Worm (Caenorhabditis elegans) whole organism, L4 larva: ENCODE data around the gene isy-1.

Experiments used
- D1046.2 ChIP-seq: fragments of 200-800 bp; sonication (Bioruptor generic); IDR thresholded peaks from 2 replicates; pipeline ENCODE4 v1.3.6; 2022; ENCODE audit warnings: missing genetic modification characterization, missing compliant biosample characterization
- R02D3.7 ChIP-seq: fragments of 150-350 bp; sonication (generic microtip); optimal IDR thresholded peaks from 3 replicates; lab custom pipeline; 2014; ENCODE audit warnings: missing biosample characterization, missing genetic modification characterization
- T20F7.1 ChIP-seq: fragments of 200-800 bp; sonication (Bioruptor generic); optimal IDR thresholded peaks from 2 replicates; lab custom pipeline; 2018; ENCODE audit warnings: mild to moderate bottlenecking, missing genetic modification characterization, missing compliant biosample characterization
- Y105C5A.15 ChIP-seq: fragments of 200-800 bp; sonication (Bioruptor generic); IDR thresholded peaks from 2 replicates; pipeline ENCODE4 v1.3.6; 2022; ENCODE audit warnings: missing genetic modification characterization, missing compliant biosample characterization
- Y75B8A.6 ChIP-seq: fragments of 200-800 bp; sonication (Bioruptor generic); IDR thresholded peaks from 2 replicates; pipeline ENCODE4 v1.3.6; 2022; ENCODE audit warnings: missing genetic modification reagents, missing genetic modification characterization, missing compliant biosample characterization
- ZK337.2 ChIP-seq: fragments of 200-800 bp; sonication (Bioruptor generic); IDR thresholded peaks from 2 replicates; pipeline ENCODE4 v1.3.6; 2022; ENCODE audit warnings: missing genetic modification reagents, missing genetic modification characterization, missing compliant biosample characterization
- ZK546.5 ChIP-seq, 2 experiments: sonication (generic microtip); optimal IDR thresholded peaks; 2 replicates each; lab custom pipeline; 2017; ENCODE audit warnings: missing biosample characterization in 2 of 2, missing genetic modification characterization in 2 of 2
- aha-1 ChIP-seq: fragments of 150-350 bp; peaks from one replicate; lab custom pipeline; 2014; ENCODE audit warnings: missing biosample characterization, missing genetic modification characterization
- aly-2 ChIP-seq: sonication (generic microtip); optimal IDR thresholded peaks from 2 replicates; lab custom pipeline; 2018; ENCODE audit warnings: missing biosample characterization, missing genetic modification characterization
- attf-4 ChIP-seq: sonication (generic microtip); optimal IDR thresholded peaks from 3 replicates; lab custom pipeline; 2017; ENCODE audit warnings: missing biosample characterization, missing genetic modification characterization
- ceh-20 ChIP-seq: fragments of 200-800 bp; sonication (Bioruptor generic); IDR thresholded peaks from 2 replicates; pipeline ENCODE4 v1.3.6; 2022; ENCODE audit warnings: missing genetic modification reagents, missing genetic modification characterization, missing compliant biosample characterization
- ceh-28 ChIP-seq: fragments of 150-350 bp; optimal IDR thresholded peaks from 2 replicates; lab custom pipeline; 2014; ENCODE audit warnings: missing biosample characterization, missing genetic modification reagents, missing genetic modification characterization
- ceh-44 ChIP-seq: fragments of 200-800 bp; sonication (Bioruptor generic); IDR thresholded peaks from 2 replicates; pipeline ENCODE4 v1.3.6; 2022; ENCODE audit warnings: missing genetic modification reagents, missing genetic modification characterization, missing compliant biosample characterization
- daf-16 ChIP-seq, 3 experiments: sonication (generic microtip); optimal IDR thresholded peaks; 2 replicates each; lab custom pipeline; 2016 to 2017; ENCODE audit warnings: missing genetic modification characterization in 3 of 3, missing genetic modification reagents in 3 of 3, mild to moderate bottlenecking in 2 of 3, missing compliant biosample characterization in 2 of 3, missing biosample characterization in 1 of 3, moderate library complexity in 1 of 3
- daf-19 ChIP-seq: fragments of 200-800 bp; sonication (Bioruptor generic); conservative IDR thresholded peaks from 2 replicates; pipeline ENCODE4 v1.3.6; 2022; ENCODE audit warnings: missing genetic modification characterization, missing compliant biosample characterization
- daf-8 ChIP-seq: fragments of 200-800 bp; sonication (Bioruptor generic); IDR thresholded peaks from 2 replicates; pipeline ENCODE4 v1.3.6; 2022; ENCODE audit warnings: missing genetic modification characterization, missing compliant biosample characterization
- dmd-8 ChIP-seq: fragments of 200-800 bp; sonication (Bioruptor generic); IDR thresholded peaks from 2 replicates; pipeline ENCODE4 v1.3.6; 2022; ENCODE audit warnings: missing genetic modification characterization, missing compliant biosample characterization
- dmd-9 ChIP-seq: fragments of 200-800 bp; sonication (Bioruptor generic); IDR thresholded peaks from 2 replicates; pipeline ENCODE4 v1.3.6; 2022; ENCODE audit warnings: missing genetic modification reagents, missing genetic modification characterization, missing compliant biosample characterization
- egl-27 ChIP-seq: sonication (generic microtip); optimal IDR thresholded peaks from 3 replicates; lab custom pipeline; 2017; ENCODE audit warnings: missing biosample characterization, missing genetic modification reagents, missing genetic modification characterization
- egl-43 ChIP-seq: fragments of 200-800 bp; sonication (Bioruptor generic); IDR thresholded peaks from 2 replicates; pipeline ENCODE4 v1.3.6; 2022; ENCODE audit warnings: missing genetic modification reagents, missing genetic modification characterization, missing compliant biosample characterization
- fkh-10 ChIP-seq: fragments of 150-350 bp; optimal IDR thresholded peaks from 2 replicates; lab custom pipeline; 2014; ENCODE audit warnings: missing biosample characterization, missing genetic modification reagents, missing genetic modification characterization
- fos-1 ChIP-seq: fragments of 150-350 bp; optimal IDR thresholded peaks from 2 replicates; lab custom pipeline; 2014; ENCODE audit warnings: missing biosample characterization, missing genetic modification characterization
- hif-1 ChIP-seq, 2 experiments: sonication (generic microtip); optimal IDR thresholded peaks; 2 replicates each; lab custom pipeline; 2016 to 2017; ENCODE audit warnings: missing compliant biosample characterization in 2 of 2, missing genetic modification characterization in 2 of 2, missing genetic modification reagents in 2 of 2, missing genotype in 2 of 2, mild to moderate bottlenecking in 1 of 2
- hlh-11 ChIP-seq: fragments of 200-800 bp; sonication (Bioruptor generic); optimal IDR thresholded peaks from 2 replicates; lab custom pipeline; 2018; ENCODE audit warnings: mild to moderate bottlenecking, missing genetic modification characterization, missing compliant biosample characterization
- hlh-30 ChIP-seq: sonication (generic microtip); optimal IDR thresholded peaks from 2 replicates; lab custom pipeline; 2017; ENCODE audit warnings: antibody characterized with exemption, mild to moderate bottlenecking, missing genetic modification characterization, missing compliant biosample characterization; ENCODE audit not compliant: insufficient read depth
- lin-1 ChIP-seq: fragments of 200-800 bp; sonication (Bioruptor generic); IDR thresholded peaks from 2 replicates; pipeline ENCODE4 v1.3.6; 2022; ENCODE audit warnings: missing genetic modification reagents, missing genetic modification characterization, missing compliant biosample characterization
- lin-39 ChIP-seq: fragments of 150-350 bp; optimal IDR thresholded peaks from 2 replicates; lab custom pipeline; 2014; ENCODE audit warnings: missing biosample characterization, missing genetic modification reagents, missing genetic modification characterization
- lir-3 ChIP-seq: sonication (generic microtip); optimal IDR thresholded peaks from 2 replicates; lab custom pipeline; 2016; ENCODE audit warnings: mild to moderate bottlenecking, missing genetic modification characterization, missing compliant biosample characterization
- lsy-2 ChIP-seq, 2 experiments: fragments of 150-350 bp in 1 of 2; sonication (generic microtip) in 1 of 2; optimal IDR thresholded peaks; 2 replicates each; lab custom pipeline; 2014 to 2017; ENCODE audit warnings: missing biosample characterization in 2 of 2, missing genetic modification characterization in 2 of 2
- madf-9 ChIP-seq: fragments of 200-800 bp; sonication (Bioruptor generic); conservative IDR thresholded peaks from 2 replicates; pipeline ENCODE4 v1.3.6; 2022; ENCODE audit warnings: missing genetic modification reagents, missing genetic modification characterization, missing compliant biosample characterization
- mdl-1 ChIP-seq, 2 experiments: fragments of 150-350 bp in 1 of 2; sonication (generic microtip) in 1 of 2; optimal IDR thresholded peaks; 2 replicates each; lab custom pipeline; 2014 to 2017; ENCODE audit warnings: missing biosample characterization in 2 of 2, missing genetic modification characterization in 2 of 2
- mdt-29 ChIP-seq: fragments of 200-800 bp; sonication (Bioruptor generic); IDR thresholded peaks from 2 replicates; pipeline ENCODE4 v1.3.6; 2022; ENCODE audit warnings: missing genetic modification reagents, missing genetic modification characterization, missing compliant biosample characterization
- mxl-2 ChIP-seq: fragments of 200-800 bp; sonication (Bioruptor generic); conservative IDR thresholded peaks from 2 replicates; pipeline ENCODE4 v1.3.6; 2022; ENCODE audit warnings: missing genetic modification reagents, missing genetic modification characterization, missing compliant biosample characterization
- mxl-3 ChIP-seq: fragments of 200-800 bp; sonication (Bioruptor generic); optimal IDR thresholded peaks from 2 replicates; lab custom pipeline; 2018; ENCODE audit warnings: mild to moderate bottlenecking, missing genetic modification characterization, missing compliant biosample characterization
- nhr-11 ChIP-seq: fragments of 150-350 bp; optimal IDR thresholded peaks from 2 replicates; lab custom pipeline; 2014; ENCODE audit warnings: missing biosample characterization, missing genetic modification characterization
- nhr-111 ChIP-seq: fragments of 200-800 bp; sonication (Bioruptor generic); optimal IDR thresholded peaks from 2 replicates; lab custom pipeline; 2018; ENCODE audit warnings: mild to moderate bottlenecking, missing genetic modification characterization, missing compliant biosample characterization
- nhr-237 ChIP-seq: sonication (generic microtip); optimal IDR thresholded peaks from 2 replicates; lab custom pipeline; 2017; ENCODE audit warnings: missing biosample characterization, missing genetic modification characterization
- nhr-25 ChIP-seq: sonication (generic microtip); optimal IDR thresholded peaks from 2 replicates; lab custom pipeline; 2017; ENCODE audit warnings: missing genetic modification characterization, mild to moderate bottlenecking, missing compliant biosample characterization, antibody characterized with exemption, moderate library complexity, borderline replicate concordance; ENCODE audit not compliant: insufficient read depth
- nhr-6 ChIP-seq: fragments of 150-350 bp; optimal IDR thresholded peaks from 2 replicates; lab custom pipeline; 2014; ENCODE audit warnings: missing biosample characterization, missing genetic modification characterization
- nhr-77 ChIP-seq: fragments of 150-350 bp; optimal IDR thresholded peaks from 2 replicates; lab custom pipeline; 2014; ENCODE audit warnings: missing biosample characterization, missing genetic modification characterization
- pha-4 ChIP-seq, 2 experiments: fragments of 150-350 bp in 1 of 2; fragments of 200-800 bp in 1 of 2; sonication (Bioruptor generic) in 1 of 2; IDR thresholded peaks in 1 of 2; optimal IDR thresholded peaks in 1 of 2; 2 replicates each; pipeline versions ENCODE4 v1.3.6 to Lab custom; 2014 to 2022; ENCODE audit warnings: missing genetic modification characterization in 2 of 2, missing genetic modification reagents in 2 of 2, missing biosample characterization in 1 of 2, missing compliant biosample characterization in 1 of 2
- pqm-1 ChIP-seq: sonication (generic microtip); optimal IDR thresholded peaks from 2 replicates; lab custom pipeline; 2017; ENCODE audit warnings: missing biosample characterization, missing genetic modification characterization
- sdz-12 ChIP-seq: fragments of 200-800 bp; sonication (Bioruptor generic); optimal IDR thresholded peaks from 2 replicates; lab custom pipeline; 2018; ENCODE audit warnings: mild to moderate bottlenecking, missing genetic modification characterization, missing compliant biosample characterization
- set-16 ChIP-seq: fragments of 200-800 bp; sonication (Bioruptor generic); IDR thresholded peaks from 2 replicates; pipeline ENCODE4 v1.3.6; 2022; ENCODE audit warnings: missing genetic modification reagents, missing genetic modification characterization, missing compliant biosample characterization
- skn-1 ChIP-seq: fragments of 150-350 bp; optimal IDR thresholded peaks from 2 replicates; lab custom pipeline; 2014; ENCODE audit warnings: missing biosample characterization, missing genetic modification characterization
- snpc-1.2 ChIP-seq: fragments of 200-800 bp; sonication (Bioruptor generic); IDR thresholded peaks from 2 replicates; pipeline ENCODE4 v1.3.6; 2022; ENCODE audit warnings: missing genetic modification reagents, missing genetic modification characterization, missing compliant biosample characterization
- spr-1 ChIP-seq: sonication (generic microtip); optimal IDR thresholded peaks from 2 replicates; lab custom pipeline; 2016; ENCODE audit warnings: mild to moderate bottlenecking, missing genetic modification characterization, missing compliant biosample characterization
- unc-39 ChIP-seq: sonication (generic microtip); optimal IDR thresholded peaks from 2 replicates; lab custom pipeline; 2017; ENCODE audit warnings: missing biosample characterization, missing genetic modification characterization
- zfp-3 ChIP-seq: fragments of 200-800 bp; sonication (Bioruptor generic); conservative IDR thresholded peaks from 2 replicates; pipeline ENCODE4 v1.3.6; 2022; ENCODE audit warnings: missing genetic modification reagents, missing genetic modification characterization, missing compliant biosample characterization
- zip-2 ChIP-seq: fragments of 150-350 bp; optimal IDR thresholded peaks from 2 replicates; lab custom pipeline; 2014; ENCODE audit warnings: missing biosample characterization, missing genetic modification characterization

The isy-1 gene

DNA sequence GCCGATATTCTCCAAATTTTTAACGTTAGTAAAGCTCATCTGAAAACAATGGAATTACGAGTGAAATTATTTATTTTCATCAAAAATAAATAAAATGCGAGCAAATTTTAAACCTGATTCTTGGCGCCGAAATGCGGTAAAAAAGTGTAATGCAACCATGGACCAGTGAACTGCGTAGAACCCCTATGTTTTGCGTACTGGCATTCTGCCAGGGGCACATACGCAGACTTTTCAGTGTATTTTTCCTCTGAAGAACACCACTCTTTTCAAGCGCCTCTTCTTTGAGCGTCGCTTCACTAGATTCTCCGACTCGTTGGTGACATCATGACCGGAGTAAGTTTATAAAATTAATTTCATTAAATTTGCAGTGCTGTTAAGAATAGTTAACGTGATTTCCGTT is 35.0 kb downstream of the isy-1 start, which contains the start of the genes ctf-4 and eef-1G (continued):
- peak; percentile 71 to 96 for TF ChIP-seq lsy-2 (tag; optimal IDR thresholded peaks at IDR 0.05; lab: Kevin White, UChicago)
- TF ChIP-seq Y105C5A.15 (GFP tag; lab: Robert Waterston, UW) = no peak
- TF ChIP-seq fkh-10 (GFP tag; lab: Kevin White, UChicago) = peak; percentile 87
- peak in 1 of 2 experiments; percentile 67 for TF ChIP-seq ZK546.5 (tag; optimal IDR thresholded peaks at IDR 0.05; lab: Kevin White, UChicago)
- TF ChIP-seq egl-27 (tag; lab: Kevin White, UChicago) = peak; percentile 64
- TF ChIP-seq spr-1 (tag; lab: Kevin White, UChicago) = peak; percentile 88
- TF ChIP-seq aha-1 (tag; lab: Kevin White, UChicago) = peak; percentile 99
- TF ChIP-seq pha-4 (GFP tag; IDR thresholded peaks at IDR 0.05; lab: Robert Waterston, UW) = peak; percentile 92
- peak; percentile 100 for TF ChIP-seq pha-4 (tag; optimal IDR thresholded peaks at IDR 0.05; lab: Kevin White, UChicago)
- TF ChIP-seq nhr-237 (tag; lab: Kevin White, UChicago) = peak; percentile 12
- TF ChIP-seq mxl-3 (GFP tag; lab: Kevin White, UChicago) = peak; percentile 87
- TF ChIP-seq zip-2 = peak; percentile 64
- no peak for TF ChIP-seq attf-4 (tag; lab: Kevin White, UChicago)
- peak; percentile 78 for TF ChIP-seq pqm-1 (tag; lab: Kevin White, UChicago)
- no peak for TF ChIP-seq mxl-2
- peak; percentile 98 for TF ChIP-seq hlh-11 (tag; lab: Kevin White, UChicago)
- no peak for TF ChIP-seq lin-39 (tag; lab: Kevin White, UChicago)
- peak; percentile 87; the same call in 1 of the 2 replicates for TF ChIP-seq madf-9 (GFP tag; lab: Robert Waterston, UW)
- peak; percentile 94 for TF ChIP-seq lin-1 (GFP tag; lab: Robert Waterston, UW)
- TF ChIP-seq nhr-111 (GFP tag; lab: Kevin White, UChicago) = no peak
- TF ChIP-seq sdz-12 (GFP tag; lab: Kevin White, UChicago) = no peak
- TF ChIP-seq snpc-1.2 (GFP tag; lab: Robert Waterston, UW) = peak; percentile 71; the same call in 1 of the 2 replicates
- TF ChIP-seq skn-1 (tag; lab: Kevin White, UChicago) = no peak
- TF ChIP-seq unc-39 = no peak
- peak; percentile 98 for TF ChIP-seq nhr-11
- TF ChIP-seq dmd-8 = peak; percentile 34; the same call in 1 of the 2 replicates
- TF ChIP-seq mdt-29 (GFP tag; lab: Robert Waterston, UW) = peak; percentile 89
- TF ChIP-seq ZK337.2 (GFP tag; lab: Robert Waterston, UW) = no peak
- peak; percentile 6 for TF ChIP-seq lir-3 (tag; lab: Kevin White, UChicago)
- TF ChIP-seq set-16 (GFP tag; lab: Robert Waterston, UW) = peak; percentile 31
- TF ChIP-seq Y75B8A.6 (GFP tag; lab: Robert Waterston, UW) = peak; percentile 73; the same call in 1 of the 2 replicates
- TF ChIP-seq ceh-28 (tag; lab: Kevin White, UChicago) = no peak
- TF ChIP-seq zfp-3 (GFP tag; lab: Robert Waterston, UW) = peak; percentile 83
- no peak for TF ChIP-seq R02D3.7 (tag; lab: Kevin White, UChicago)
- TF ChIP-seq nhr-25 (tag; lab: Kevin White, UChicago) = peak; percentile 97
- peak; percentile 94 for TF ChIP-seq ceh-20 (GFP tag; lab: Robert Waterston, UW)
- peak; percentile 40 for TF ChIP-seq fos-1
- peak; percentile 91 for TF ChIP-seq T20F7.1 (GFP tag; lab: Kevin White, UChicago)
- peak; percentile 91 for TF ChIP-seq hlh-30 (tag; lab: Kevin White, UChicago)
- TF ChIP-seq daf-16 (GFP tag; optimal IDR thresholded peaks at IDR 0.05; lab: Kevin White, UChicago) = peak; percentile 64 to 89
- peak; percentile 86 for TF ChIP-seq daf-16 (tag; optimal IDR thresholded peaks at IDR 0.05; lab: Kevin White, UChicago)
- peak; percentile 62 to 84 for TF ChIP-seq hif-1 (tag; optimal IDR thresholded peaks at IDR 0.05; lab: Kevin White, UChicago)
- TF ChIP-seq daf-19 (GFP tag; lab: Robert Waterston, UW) = no peak
- no peak for TF ChIP-seq ceh-44 (GFP tag; lab: Robert Waterston, UW)
- peak; percentile 97 for TF ChIP-seq nhr-6
- TF ChIP-seq daf-8 = no peak
- TF ChIP-seq D1046.2 = no peak
- TF ChIP-seq dmd-9 (GFP tag; lab: Robert Waterston, UW) = peak; percentile 74
- TF ChIP-seq nhr-77 = peak; percentile 98
- peak; percentile 60; the same call in 1 of the 2 replicates for TF ChIP-seq egl-43 (GFP tag; lab: Robert Waterston, UW)
- peak in 1 of 2 experiments; percentile 76 for TF ChIP-seq mdl-1 (tag; optimal IDR thresholded peaks at IDR 0.05; lab: Kevin White, UChicago)
- TF ChIP-seq aly-2 (tag; lab: Kevin White, UChicago) = no peak
